Worm (Caenorhabditis elegans) whole organism, early embryonic: Measurements from ENCODE around the gene cdc-50.B.

Source experiments
- B0310.2 ChIP-seq: sonication (generic microtip); optimal IDR thresholded peaks from 2 replicates; lab custom pipeline; 2016; ENCODE audit warnings: mild to moderate bottlenecking, missing genetic modification characterization, missing compliant biosample characterization
- aly-1 ChIP-seq: sonication (generic microtip); optimal IDR thresholded peaks from 2 replicates; lab custom pipeline; 2016; ENCODE audit warnings: missing genetic modification characterization, missing compliant biosample characterization
- ama-1 ChIP-seq: fragments of 150-350 bp; optimal IDR thresholded peaks from 2 replicates; lab custom pipeline; 2014
- flt-1 ChIP-seq: fragments of 200-800 bp; sonication (Bioruptor generic); IDR thresholded peaks from 2 replicates; pipeline ENCODE4 v1.3.6; 2022; ENCODE audit warnings: missing genetic modification characterization, missing compliant biosample characterization
- hmbx-1 ChIP-seq: sonication (generic microtip); optimal IDR thresholded peaks from 2 replicates; lab custom pipeline; 2016; ENCODE audit warnings: mild to moderate bottlenecking, missing genetic modification characterization, missing compliant biosample characterization
- hmg-4 ChIP-seq: fragments of 200-800 bp; sonication (Bioruptor generic); optimal IDR thresholded peaks from 2 replicates; lab custom pipeline; 2018; ENCODE audit warnings: mild to moderate bottlenecking, missing genetic modification characterization, missing compliant biosample characterization
- pes-1 ChIP-seq: fragments of 200-800 bp; sonication (Bioruptor generic); IDR thresholded peaks from 2 replicates; pipeline ENCODE4 v1.3.6; 2022; ENCODE audit warnings: missing genetic modification reagents, missing genetic modification characterization, missing compliant biosample characterization
- scrt-1 ChIP-seq: fragments of 200-800 bp; sonication (Bioruptor generic); IDR thresholded peaks from 2 replicates; pipeline ENCODE4 v1.3.6; 2022; ENCODE audit warnings: missing genetic modification characterization, missing compliant biosample characterization
- sea-1 ChIP-seq: fragments of 200-800 bp; sonication (Bioruptor generic); conservative IDR thresholded peaks from 2 replicates; pipeline ENCODE4 v1.3.6; 2022; ENCODE audit warnings: missing genetic modification characterization, missing compliant biosample characterization
- tbx-11 ChIP-seq: fragments of 200-800 bp; sonication (Bioruptor generic); IDR thresholded peaks from 2 replicates; pipeline ENCODE4 v1.3.6; 2022; ENCODE audit warnings: missing genetic modification characterization, missing compliant biosample characterization
- tbx-37 ChIP-seq: fragments of 200-800 bp; sonication (Bioruptor generic); conservative IDR thresholded peaks from 2 replicates; pipeline ENCODE4 v1.3.6; 2022; ENCODE audit warnings: missing genetic modification reagents, missing genetic modification characterization, missing compliant biosample characterization
- tra-4 ChIP-seq: sonication (generic microtip); optimal IDR thresholded peaks from 2 replicates; lab custom pipeline; 2017; ENCODE audit warnings: missing genetic modification characterization, missing compliant biosample characterization

DNA sequence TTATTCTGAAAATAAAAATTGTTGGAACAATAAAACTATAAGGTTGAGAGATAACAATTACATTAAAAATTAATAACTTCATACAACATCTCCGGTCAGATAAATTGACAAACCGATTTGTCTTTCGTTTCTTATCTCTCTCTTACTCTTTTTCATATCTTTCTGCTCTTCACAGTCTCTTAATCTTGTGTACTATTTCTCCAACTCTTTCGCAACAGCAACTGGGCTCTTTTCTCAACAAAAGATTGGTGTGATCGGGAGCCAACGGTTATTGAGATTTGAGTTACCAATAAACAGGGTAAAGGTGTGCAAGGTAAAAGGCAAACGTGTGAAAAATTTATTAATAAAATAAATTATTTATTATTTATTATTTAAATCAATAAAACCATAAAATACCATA, 22.0 kb downstream of the cdc-50.B start, which contains the start of gene C33D9.8:
- TF ChIP-seq tbx-37 (GFP tag; lab: Robert Waterston, UW) (no peak), hmg-4 (GFP tag; lab: Kevin White, UChicago) (no peak), sea-1 (no peak), scrt-1 (GFP tag; lab: Robert Waterston, UW) (no peak), ama-1 (lab: Kevin White, UChicago) (no peak), flt-1 (GFP tag; lab: Robert Waterston, UW) (no peak), hmbx-1 (tag; lab: Kevin White, UChicago) (no peak), tbx-11 (GFP tag; lab: Robert Waterston, UW) (no peak), aly-1 (tag; lab: Kevin White, UChicago) (no peak), tra-4 (tag; lab: Kevin White, UChicago) (no peak), B0310.2 (tag; lab: Kevin White, UChicago) (no peak), pes-1 (GFP tag; lab: Robert Waterston, UW) (no peak)
